Worm (Caenorhabditis elegans) whole organism, late embryonic: ENCODE measurements around the gene T11G6.5.

Experiments
- C08G9.2 ChIP-seq: sonication (generic microtip); optimal IDR thresholded peaks from 2 replicates; lab custom pipeline; 2016; ENCODE audit warnings: mild to moderate bottlenecking, missing genetic modification characterization, moderate library complexity, missing compliant biosample characterization
- C38D4.7 ChIP-seq: fragments of 200-800 bp; sonication (Bioruptor generic); optimal IDR thresholded peaks from 2 replicates; lab custom pipeline; 2018; ENCODE audit warnings: mild to moderate bottlenecking, missing genetic modification characterization, moderate library complexity, missing compliant biosample characterization
- F13H6.1 ChIP-seq: sonication (generic microtip); optimal IDR thresholded peaks from 2 replicates; lab custom pipeline; 2016; ENCODE audit warnings: missing genetic modification characterization, missing compliant biosample characterization
- K09A11.1 ChIP-seq: sonication (generic microtip); optimal IDR thresholded peaks from 2 replicates; lab custom pipeline; 2017; ENCODE audit warnings: antibody characterized with exemption, mild to moderate bottlenecking, missing genetic modification characterization, missing compliant biosample characterization; ENCODE audit not compliant: insufficient read depth
- T23F11.4 ChIP-seq: fragments of 200-800 bp; sonication (Bioruptor generic); optimal IDR thresholded peaks from 2 replicates; lab custom pipeline; 2018; ENCODE audit warnings: mild to moderate bottlenecking, missing genetic modification characterization, missing compliant biosample characterization
- ceh-14 ChIP-seq: sonication (generic microtip); optimal IDR thresholded peaks from 2 replicates; lab custom pipeline; 2016; ENCODE audit warnings: missing genotype, missing genetic modification characterization, missing compliant biosample characterization
- ceh-2 ChIP-seq: sonication (generic microtip); optimal IDR thresholded peaks from 2 replicates; lab custom pipeline; 2016; ENCODE audit warnings: missing genotype, missing genetic modification characterization, missing compliant biosample characterization
- ceh-24 ChIP-seq: sonication (generic microtip); optimal IDR thresholded peaks from 2 replicates; lab custom pipeline; 2016; ENCODE audit warnings: mild to moderate bottlenecking, missing genetic modification characterization, missing compliant biosample characterization
- ceh-31 ChIP-seq: sonication (generic microtip); optimal IDR thresholded peaks from 2 replicates; lab custom pipeline; 2016; ENCODE audit warnings: missing genetic modification characterization, missing compliant biosample characterization
- ceh-34 ChIP-seq: sonication (generic microtip); optimal IDR thresholded peaks from 2 replicates; lab custom pipeline; 2016; ENCODE audit warnings: mild to moderate bottlenecking, missing genetic modification characterization, missing compliant biosample characterization
- ceh-6 ChIP-seq: fragments of 200-800 bp; sonication (Bioruptor generic); optimal IDR thresholded peaks from 2 replicates; lab custom pipeline; 2018; ENCODE audit warnings: mild to moderate bottlenecking, missing genetic modification characterization, missing compliant biosample characterization
- dve-1 ChIP-seq: sonication (generic microtip); optimal IDR thresholded peaks from 2 replicates; lab custom pipeline; 2017; ENCODE audit warnings: antibody characterized with exemption, mild to moderate bottlenecking, missing genetic modification characterization, missing compliant biosample characterization
- elt-2 ChIP-seq: sonication (generic microtip); optimal IDR thresholded peaks from 2 replicates; lab custom pipeline; 2016; ENCODE audit warnings: missing genetic modification reagents, missing genetic modification characterization, missing compliant biosample characterization
- elt-4 ChIP-seq: sonication (generic microtip); optimal IDR thresholded peaks from 2 replicates; lab custom pipeline; 2016; ENCODE audit warnings: missing genetic modification characterization, missing compliant biosample characterization
- eyg-1 ChIP-seq: sonication (generic microtip); optimal IDR thresholded peaks from 2 replicates; lab custom pipeline; 2016; ENCODE audit warnings: missing genotype, missing genetic modification characterization, missing compliant biosample characterization
- fax-1 ChIP-seq: sonication (generic microtip); optimal IDR thresholded peaks from 2 replicates; lab custom pipeline; 2016; ENCODE audit warnings: missing genotype, missing genetic modification characterization, missing compliant biosample characterization
- fkh-10 ChIP-seq: fragments of 150-350 bp; optimal IDR thresholded peaks from 2 replicates; lab custom pipeline; 2014; ENCODE audit warnings: missing biosample characterization, missing genetic modification reagents, missing genetic modification characterization
- hlh-15 ChIP-seq: sonication (generic microtip); optimal IDR thresholded peaks from 2 replicates; lab custom pipeline; 2016; ENCODE audit warnings: missing genetic modification characterization, missing compliant biosample characterization
- hlh-30 ChIP-seq: sonication (generic microtip); optimal IDR thresholded peaks from 2 replicates; lab custom pipeline; 2017; ENCODE audit warnings: antibody characterized with exemption, missing genetic modification characterization, missing compliant biosample characterization; ENCODE audit not compliant: insufficient read depth
- hlh-6 ChIP-seq: sonication (generic microtip); optimal IDR thresholded peaks from 2 replicates; lab custom pipeline; 2016; ENCODE audit warnings: missing genotype, missing genetic modification characterization, missing compliant biosample characterization
- hlh-8 ChIP-seq: sonication (generic microtip); optimal IDR thresholded peaks from 2 replicates; lab custom pipeline; 2016; ENCODE audit warnings: missing genotype, missing genetic modification characterization, missing compliant biosample characterization
- lim-6 ChIP-seq: sonication (generic microtip); optimal IDR thresholded peaks from 2 replicates; lab custom pipeline; 2016; ENCODE audit warnings: missing genetic modification characterization, missing compliant biosample characterization
- lin-11 ChIP-seq: fragments of 200-800 bp; sonication (Bioruptor generic); optimal IDR thresholded peaks from 2 replicates; lab custom pipeline; 2018; ENCODE audit warnings: mild to moderate bottlenecking, missing genetic modification characterization, missing compliant biosample characterization
- madf-2 ChIP-seq: sonication (generic microtip); optimal IDR thresholded peaks from 2 replicates; lab custom pipeline; 2017; ENCODE audit warnings: missing genetic modification characterization, missing compliant biosample characterization
- nfya-1 ChIP-seq: sonication (generic microtip); optimal IDR thresholded peaks from 2 replicates; lab custom pipeline; 2017; ENCODE audit warnings: missing genetic modification characterization, mild to moderate bottlenecking, missing compliant biosample characterization, antibody characterized with exemption, moderate library complexity
- nhr-232 ChIP-seq: sonication (generic microtip); optimal IDR thresholded peaks from 2 replicates; lab custom pipeline; 2016; ENCODE audit warnings: missing genetic modification characterization, missing compliant biosample characterization
- odd-2 ChIP-seq: sonication (generic microtip); optimal IDR thresholded peaks from 2 replicates; lab custom pipeline; 2017; ENCODE audit warnings: antibody characterized with exemption, mild to moderate bottlenecking, missing genetic modification characterization, missing compliant biosample characterization
- pat-9 ChIP-seq: fragments of 200-800 bp; sonication (Bioruptor generic); optimal IDR thresholded peaks from 2 replicates; lab custom pipeline; 2018; ENCODE audit warnings: mild to moderate bottlenecking, missing genetic modification characterization, moderate library complexity, missing compliant biosample characterization
- pha-4 ChIP-seq: fragments of 150-350 bp; optimal IDR thresholded peaks from 2 replicates; lab custom pipeline; 2018; ENCODE audit warnings: missing biosample characterization, missing genetic modification reagents, missing genetic modification characterization
- pros-1 ChIP-seq: fragments of 150-350 bp; optimal IDR thresholded peaks from 2 replicates; lab custom pipeline; 2014; ENCODE audit warnings: missing biosample characterization, missing genetic modification reagents, missing genetic modification characterization
- ref-2 ChIP-seq: sonication (generic microtip); optimal IDR thresholded peaks from 2 replicates; lab custom pipeline; 2016; ENCODE audit warnings: missing genetic modification characterization, missing compliant biosample characterization
- rnt-1 ChIP-seq: sonication (generic microtip); optimal IDR thresholded peaks from 2 replicates; lab custom pipeline; 2016; ENCODE audit warnings: missing genetic modification characterization, missing compliant biosample characterization
- sdc-2 ChIP-seq: sonication (generic microtip); optimal IDR thresholded peaks from 2 replicates; lab custom pipeline; 2016; ENCODE audit warnings: missing genotype, missing genetic modification characterization, missing compliant biosample characterization
- sox-2 ChIP-seq: fragments of 200-800 bp; sonication (Bioruptor generic); IDR thresholded peaks from 2 replicates; pipeline ENCODE4 v1.3.6; 2022; ENCODE audit warnings: missing genetic modification reagents, missing genetic modification characterization, missing compliant biosample characterization
- sox-4 ChIP-seq: sonication (generic microtip); optimal IDR thresholded peaks from 2 replicates; lab custom pipeline; 2017; ENCODE audit warnings: mild to moderate bottlenecking, missing genetic modification characterization, inconsistent platforms, missing compliant biosample characterization
- tbx-2 ChIP-seq: sonication (generic microtip); optimal IDR thresholded peaks from 2 replicates; lab custom pipeline; 2016; ENCODE audit warnings: missing genetic modification characterization, missing compliant biosample characterization
- tbx-7 ChIP-seq: sonication (generic microtip); optimal IDR thresholded peaks from 2 replicates; lab custom pipeline; 2016; ENCODE audit warnings: missing genotype, missing genetic modification characterization, missing compliant biosample characterization
- ttx-3 ChIP-seq: sonication (generic microtip); optimal IDR thresholded peaks from 2 replicates; lab custom pipeline; 2016; ENCODE audit warnings: missing genetic modification reagents, missing genetic modification characterization, missing compliant biosample characterization
- unc-3 ChIP-seq, 2 experiments: fragments of 200-800 bp in 1 of 2; sonication (Bioruptor generic) in 1 of 2; sonication (generic microtip) in 1 of 2; conservative IDR thresholded peaks in 1 of 2; optimal IDR thresholded peaks in 1 of 2; 2 replicates each; pipeline versions ENCODE4 v1.3.6 to Lab custom; 2016 to 2022; ENCODE audit warnings: missing compliant biosample characterization in 2 of 2, missing genetic modification characterization in 2 of 2, missing genetic modification reagents in 1 of 2
- unc-55 ChIP-seq: sonication (generic microtip); optimal IDR thresholded peaks from 2 replicates; lab custom pipeline; 2017; ENCODE audit warnings: missing biosample characterization, missing genetic modification reagents, missing genetic modification characterization
- zip-5 ChIP-seq: sonication (generic microtip); optimal IDR thresholded peaks from 2 replicates; lab custom pipeline; 2016; ENCODE audit warnings: missing genetic modification characterization, missing compliant biosample characterization
- ztf-16 ChIP-seq: sonication (generic microtip); optimal IDR thresholded peaks from 2 replicates; lab custom pipeline; 2017; ENCODE audit warnings: missing genetic modification characterization, missing compliant biosample characterization

T11G6.5 gene

DNA sequence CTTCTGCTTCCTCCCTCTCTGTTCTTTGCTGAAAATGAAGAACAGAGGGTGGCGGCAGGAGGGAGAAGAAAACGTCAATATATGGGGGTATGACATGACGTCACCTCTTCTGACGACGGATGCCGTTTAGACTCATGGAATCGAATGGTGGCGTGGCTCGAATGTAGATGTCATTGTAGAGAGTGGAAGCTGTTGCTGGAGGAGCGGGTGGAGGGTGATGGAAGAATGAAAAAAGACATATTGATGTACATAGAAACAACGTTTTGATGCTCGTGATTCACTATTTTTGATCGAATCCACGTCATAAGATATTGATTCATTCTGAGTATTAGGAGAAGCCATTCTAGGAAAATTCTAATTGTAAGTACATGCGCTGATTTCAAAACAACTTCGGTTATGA, 23.5 kb downstream of the T11G6.5 start:
- TF ChIP-seq odd-2 (tag; lab: Kevin White, UChicago) (no peak), F13H6.1 (tag; lab: Kevin White, UChicago) (no peak), fax-1 (tag; lab: Kevin White, UChicago) (no peak), ref-2 (tag; lab: Kevin White, UChicago) (no peak), pha-4 (tag; lab: Kevin White, UChicago) (no peak), hlh-8 (no peak), sox-2 (GFP tag; lab: Robert Waterston, UW) (no peak), tbx-7 (no peak)
- TF ChIP-seq, all 69 proteins: peak for 0

ce11 chrIV:10817030-10817429, 25.5 kb downstream of the T11G6.5 start:
- TF ChIP-seq C38D4.7 (GFP tag; lab: Kevin White, UChicago), result peak; percentile 17
- TF ChIP-seq hlh-30 (tag; lab: Kevin White, UChicago), result peak; percentile 58
- TF ChIP-seq tbx-2 (tag; lab: Kevin White, UChicago), result peak; percentile 77
- TF ChIP-seq pros-1 (tag; lab: Kevin White, UChicago), result peak; percentile 65
- peak; percentile 43 for TF ChIP-seq ztf-16 (tag; lab: Kevin White, UChicago)
- TF ChIP-seq ceh-6, result peak; percentile 42
- TF ChIP-seq madf-2 (tag; lab: Kevin White, UChicago), result no peak
- peak; percentile 33 for TF ChIP-seq nfya-1
- no peak for TF ChIP-seq unc-55 (GFP tag; lab: Kevin White, UChicago)
- no peak for TF ChIP-seq hlh-15 (tag; lab: Kevin White, UChicago)
- TF ChIP-seq ceh-2 (tag; lab: Kevin White, UChicago), result peak; percentile 71
- no peak for TF ChIP-seq pat-9 (tag; lab: Kevin White, UChicago)
- no peak for TF ChIP-seq zip-5 (tag; lab: Kevin White, UChicago)
- no peak for TF ChIP-seq pha-4 (tag; lab: Kevin White, UChicago)
- TF ChIP-seq K09A11.1 (tag; lab: Kevin White, UChicago), result no peak
- TF ChIP-seq ref-2 (tag; lab: Kevin White, UChicago), result peak; percentile 68
- TF ChIP-seq elt-2 (tag; lab: Kevin White, UChicago), result peak; percentile 36
- no peak for TF ChIP-seq fkh-10 (GFP tag; lab: Kevin White, UChicago)
- peak; percentile 10 for TF ChIP-seq ceh-14 (tag; lab: Kevin White, UChicago)
- peak; percentile 47 for TF ChIP-seq rnt-1 (tag; lab: Kevin White, UChicago)
- TF ChIP-seq ttx-3 (tag; lab: Kevin White, UChicago), result no peak
- no peak for TF ChIP-seq nhr-232 (tag; lab: Kevin White, UChicago)
- peak; percentile 56 for TF ChIP-seq ceh-31
- peak; percentile 56 for TF ChIP-seq ceh-34
- no peak for TF ChIP-seq lin-11 (tag; lab: Kevin White, UChicago)
- peak; percentile 38 for TF ChIP-seq sdc-2 (tag; lab: Kevin White, UChicago)
- peak; percentile 1 for TF ChIP-seq tbx-7
- peak; percentile 22 for TF ChIP-seq C08G9.2 (tag; lab: Kevin White, UChicago)
- no peak for TF ChIP-seq ceh-24 (tag; lab: Kevin White, UChicago)
- no peak for TF ChIP-seq lim-6

ce11 chrIV:10815950-10816349, 26.6 kb downstream of the T11G6.5 start:
- TF ChIP-seq dve-1 (tag; lab: Kevin White, UChicago) (no peak), hlh-30 (tag; lab: Kevin White, UChicago) (no peak), eyg-1 (tag; lab: Kevin White, UChicago) (no peak), unc-3 (GFP tag; conservative IDR thresholded peaks at IDR 0.05; lab: Robert Waterston, UW) (no peak), unc-3 (tag; optimal IDR thresholded peaks at IDR 0.05; lab: Kevin White, UChicago) (no peak), C08G9.2 (tag; lab: Kevin White, UChicago) (no peak), T23F11.4 (GFP tag; lab: Kevin White, UChicago) (no peak), sox-4 (no peak), nfya-1 (no peak), elt-4 (tag; lab: Kevin White, UChicago) (no peak), ceh-24 (tag; lab: Kevin White, UChicago) (no peak), pros-1 (tag; lab: Kevin White, UChicago) (no peak), lin-11 (tag; lab: Kevin White, UChicago) (no peak), hlh-6 (tag; lab: Kevin White, UChicago) (no peak), nhr-232 (tag; lab: Kevin White, UChicago) (no peak), fkh-10 (GFP tag; lab: Kevin White, UChicago) (no peak), zip-5 (tag; lab: Kevin White, UChicago) (no peak), ceh-6 (no peak)
- TF ChIP-seq, all 69 proteins: peak for 0
